Worm (Caenorhabditis elegans) whole organism, L1 larva: ENCODE results near the gene F22F4.9.

Source experiments
- C16A3.4 ChIP-seq: fragments of 150-350 bp; optimal IDR thresholded peaks from 2 replicates; lab custom pipeline; 2014; ENCODE audit warnings: missing biosample characterization, missing genetic modification characterization
- C34B4.2 ChIP-seq: sonication (generic microtip); optimal IDR thresholded peaks from 2 replicates; lab custom pipeline; 2017; ENCODE audit warnings: mild to moderate bottlenecking, missing genetic modification characterization, missing compliant biosample characterization
- alr-1 ChIP-seq: fragments of 200-800 bp; sonication (Bioruptor generic); optimal IDR thresholded peaks from 2 replicates; lab custom pipeline; 2018; ENCODE audit warnings: borderline replicate concordance, mild to moderate bottlenecking, missing genetic modification characterization, missing compliant biosample characterization
- aly-2 ChIP-seq: fragments of 150-350 bp; optimal IDR thresholded peaks from 2 replicates; lab custom pipeline; 2014; ENCODE audit warnings: missing biosample characterization, missing genetic modification characterization
- blmp-1 ChIP-seq: fragments of 150-350 bp; optimal IDR thresholded peaks from 2 replicates; lab custom pipeline; 2014; ENCODE audit warnings: missing biosample characterization, missing genetic modification characterization
- ceh-8 ChIP-seq: fragments of 200-800 bp; sonication (Bioruptor generic); optimal IDR thresholded peaks from 2 replicates; lab custom pipeline; 2018; ENCODE audit warnings: mild to moderate bottlenecking, missing genetic modification characterization, moderate library complexity, missing compliant biosample characterization
- ces-1 ChIP-seq: fragments of 150-350 bp; optimal IDR thresholded peaks from 2 replicates; lab custom pipeline; 2014; ENCODE audit warnings: missing biosample characterization, missing genetic modification reagents, missing genetic modification characterization
- efl-1 ChIP-seq, 4 experiments: fragments of 150-350 bp; optimal IDR thresholded peaks in 3 of 4; peaks in 1 of 4; 1 replicate in 1 of 4; 2 replicates in 3 of 4; lab custom pipeline; 2014; ENCODE audit warnings: missing biosample characterization in 2 of 4, missing genetic modification characterization in 2 of 4, missing genetic modification reagents in 2 of 4
- egl-13 ChIP-seq: sonication (generic microtip); optimal IDR thresholded peaks from 2 replicates; lab custom pipeline; 2016; ENCODE audit warnings: missing genotype, missing genetic modification reagents, missing genetic modification characterization, missing compliant biosample characterization
- egl-27 ChIP-seq, 2 experiments: fragments of 150-350 bp in 1 of 2; sonication (generic microtip); optimal IDR thresholded peaks; 3 replicates each; lab custom pipeline; 2017 to 2018; ENCODE audit warnings: missing biosample characterization in 2 of 2, missing genetic modification characterization in 2 of 2, missing genetic modification reagents in 2 of 2
- elt-2 ChIP-seq: sonication (generic microtip); optimal IDR thresholded peaks from 2 replicates; lab custom pipeline; 2016; ENCODE audit warnings: missing genetic modification characterization, mild to moderate bottlenecking, inconsistent platforms, missing compliant biosample characterization, missing genetic modification reagents
- ets-5 ChIP-seq: fragments of 200-800 bp; sonication (Bioruptor generic); IDR thresholded peaks from 2 replicates; pipeline ENCODE4 v1.3.6; 2022; ENCODE audit warnings: missing genetic modification characterization, missing compliant biosample characterization
- fkh-8 ChIP-seq: sonication (generic microtip); optimal IDR thresholded peaks from 2 replicates; lab custom pipeline; 2016; ENCODE audit warnings: mild to moderate bottlenecking, missing genetic modification characterization, missing compliant biosample characterization
- grh-1 ChIP-seq: fragments of 200-800 bp; sonication (Bioruptor generic); IDR thresholded peaks from 2 replicates; pipeline ENCODE4 v1.3.6; 2022; ENCODE audit warnings: missing genetic modification reagents, missing genetic modification characterization, missing compliant biosample characterization
- hlh-4 ChIP-seq: sonication (generic microtip); optimal IDR thresholded peaks from 2 replicates; lab custom pipeline; 2016; ENCODE audit warnings: mild to moderate bottlenecking, missing genetic modification characterization, missing compliant biosample characterization
- jun-1 ChIP-seq: fragments of 150-350 bp; optimal IDR thresholded peaks from 2 replicates; lab custom pipeline; 2014; ENCODE audit warnings: missing biosample characterization, missing genetic modification reagents, missing genetic modification characterization
- lin-14 ChIP-seq: fragments of 200-800 bp; sonication (Bioruptor generic); optimal IDR thresholded peaks from 2 replicates; lab custom pipeline; 2018; ENCODE audit warnings: mild to moderate bottlenecking, missing genetic modification characterization, moderate library complexity, missing compliant biosample characterization
- lin-35 ChIP-seq, 2 experiments: fragments of 150-350 bp; optimal IDR thresholded peaks; 2 replicates each; lab custom pipeline; 2014; ENCODE audit warnings: missing biosample characterization in 2 of 2, missing genetic modification characterization in 2 of 2, missing genetic modification reagents in 2 of 2
- lin-39 ChIP-seq: fragments of 150-350 bp; optimal IDR thresholded peaks from 2 replicates; lab custom pipeline; 2014; ENCODE audit warnings: missing biosample characterization, missing genetic modification reagents, missing genetic modification characterization
- lir-3 ChIP-seq: sonication (generic microtip); optimal IDR thresholded peaks from 2 replicates; lab custom pipeline; 2016; ENCODE audit warnings: mild to moderate bottlenecking, missing genetic modification characterization, moderate library complexity, missing compliant biosample characterization; ENCODE audit not compliant: poor library complexity
- mef-2 ChIP-seq: fragments of 150-350 bp; optimal IDR thresholded peaks from 2 replicates; lab custom pipeline; 2014; ENCODE audit warnings: missing biosample characterization, missing genetic modification characterization
- mep-1 ChIP-seq: fragments of 150-350 bp; optimal IDR thresholded peaks from 2 replicates; lab custom pipeline; 2014; ENCODE audit warnings: missing biosample characterization, missing genetic modification characterization
- nhr-11 ChIP-seq: fragments of 150-350 bp; optimal IDR thresholded peaks from 2 replicates; lab custom pipeline; 2014; ENCODE audit warnings: missing biosample characterization, missing genetic modification characterization
- nhr-12 ChIP-seq: sonication (generic microtip); optimal IDR thresholded peaks from 2 replicates; lab custom pipeline; 2017; ENCODE audit warnings: missing biosample characterization, missing genetic modification characterization
- nhr-19 ChIP-seq: fragments of 200-800 bp; sonication (Bioruptor generic); conservative IDR thresholded peaks from 2 replicates; pipeline ENCODE4 v1.3.6; 2022; ENCODE audit warnings: missing genetic modification characterization, missing compliant biosample characterization
- nhr-237 ChIP-seq: fragments of 150-350 bp; optimal IDR thresholded peaks from 2 replicates; lab custom pipeline; 2014; ENCODE audit warnings: missing biosample characterization, missing genetic modification characterization
- nhr-76 ChIP-seq: sonication (generic microtip); optimal IDR thresholded peaks from 2 replicates; lab custom pipeline; 2017; ENCODE audit warnings: missing biosample characterization, missing genetic modification characterization
- nhr-77 ChIP-seq: fragments of 150-350 bp; optimal IDR thresholded peaks from 2 replicates; lab custom pipeline; 2014; ENCODE audit warnings: missing biosample characterization, missing genetic modification characterization
- nhr-85 ChIP-seq: sonication (generic microtip); peaks from one replicate; lab custom pipeline; 2016; ENCODE audit warnings: missing genetic modification characterization, inconsistent platforms, missing compliant biosample characterization
- pag-3 ChIP-seq: sonication (generic microtip); optimal IDR thresholded peaks from 2 replicates; lab custom pipeline; 2017; ENCODE audit warnings: missing genetic modification characterization, mild to moderate bottlenecking, missing compliant biosample characterization, antibody characterized with exemption, borderline replicate concordance; ENCODE audit not compliant: insufficient read depth
- pqm-1 ChIP-seq: sonication (generic microtip); optimal IDR thresholded peaks from 3 replicates; lab custom pipeline; 2017; ENCODE audit warnings: missing biosample characterization, missing genetic modification characterization
- rnt-1 ChIP-seq: sonication (generic microtip); optimal IDR thresholded peaks from 2 replicates; lab custom pipeline; 2016; ENCODE audit warnings: mild to moderate bottlenecking, missing genetic modification characterization, moderate library complexity, missing compliant biosample characterization
- skn-1 ChIP-seq: fragments of 150-350 bp; optimal IDR thresholded peaks from 2 replicates; lab custom pipeline; 2014; ENCODE audit warnings: missing biosample characterization, missing genetic modification characterization
- snu-23 ChIP-seq: sonication (generic microtip); optimal IDR thresholded peaks from 2 replicates; lab custom pipeline; 2016; ENCODE audit warnings: missing genetic modification characterization, missing compliant biosample characterization
- sox-4 ChIP-seq: sonication (generic microtip); optimal IDR thresholded peaks from 2 replicates; lab custom pipeline; 2016; ENCODE audit warnings: missing genetic modification characterization, missing compliant biosample characterization
- unc-30 ChIP-seq: sonication (generic microtip); optimal IDR thresholded peaks from 2 replicates; lab custom pipeline; 2017; ENCODE audit warnings: missing biosample characterization, missing genetic modification characterization
- ztf-11 ChIP-seq, 2 experiments: sonication (generic microtip); optimal IDR thresholded peaks; 2 replicates each; lab custom pipeline; 2016 to 2017; ENCODE audit warnings: missing genetic modification characterization in 2 of 2, missing biosample characterization in 1 of 2, missing compliant biosample characterization in 1 of 2
- ztf-4 ChIP-seq: fragments of 150-350 bp; optimal IDR thresholded peaks from 2 replicates; lab custom pipeline; 2014; ENCODE audit warnings: missing biosample characterization, missing genetic modification characterization

Gene F22F4.9

DNA sequence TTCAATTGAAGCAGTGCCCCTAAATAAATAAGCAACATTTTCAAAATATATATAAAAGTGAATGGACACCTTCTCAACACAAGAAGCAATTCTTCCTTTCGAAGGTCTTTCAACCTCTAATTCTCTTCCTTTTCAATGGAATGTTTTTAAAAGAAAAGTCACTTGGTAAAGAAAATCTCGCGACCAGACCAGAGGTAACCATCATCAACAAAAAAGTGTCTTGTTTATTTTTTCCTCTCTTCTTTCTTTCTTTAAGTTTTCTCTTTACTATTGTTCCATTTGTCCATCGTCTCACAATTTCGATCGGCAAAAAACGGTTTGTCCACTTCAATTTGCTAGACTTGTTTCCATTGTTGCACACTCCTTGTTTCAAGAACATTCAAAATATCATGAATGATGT is 15.8 kb upstream of the F22F4.9 start, which contains the start of gene C09B8.8:
Gene C09B8.8, plus strand, starts transcription at position 397 of the 400 bp plus-strand sequence.
- TF ChIP-seq nhr-85 (tag; lab: Kevin White, UChicago), result peak; percentile 59
- TF ChIP-seq jun-1 (tag; lab: Kevin White, UChicago), result no peak
- peak; percentile 46 for TF ChIP-seq lin-14 (GFP tag; lab: Kevin White, UChicago)
- TF ChIP-seq blmp-1, result peak; percentile 12
- no peak for TF ChIP-seq lin-39 (tag; lab: Kevin White, UChicago)

DNA sequence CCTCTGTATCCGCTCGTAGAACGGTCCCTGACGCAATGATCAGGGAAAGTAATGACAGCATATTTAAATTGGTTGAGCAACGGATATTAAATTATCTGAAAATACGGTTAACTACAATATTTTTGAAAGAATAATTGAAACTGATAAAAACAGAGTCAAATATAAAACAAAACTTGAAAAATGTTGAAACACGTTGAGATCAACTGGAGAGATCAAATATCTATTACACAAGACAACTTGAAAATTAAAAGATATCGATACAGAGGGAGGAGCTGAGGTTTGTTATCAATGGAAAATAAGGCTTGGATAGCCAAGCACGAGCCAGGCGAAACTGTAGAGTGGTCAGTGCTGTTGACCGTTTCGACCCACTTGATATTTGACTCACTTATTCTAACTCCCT is 11.3 kb upstream of the F22F4.9 start, which contains the start of gene C09B8.3:
Gene C09B8.3, minus strand, starts transcription at position 101 of the 400 bp plus-strand sequence.
- TF ChIP-seq ets-5, result no peak
- no peak for TF ChIP-seq skn-1

DNA sequence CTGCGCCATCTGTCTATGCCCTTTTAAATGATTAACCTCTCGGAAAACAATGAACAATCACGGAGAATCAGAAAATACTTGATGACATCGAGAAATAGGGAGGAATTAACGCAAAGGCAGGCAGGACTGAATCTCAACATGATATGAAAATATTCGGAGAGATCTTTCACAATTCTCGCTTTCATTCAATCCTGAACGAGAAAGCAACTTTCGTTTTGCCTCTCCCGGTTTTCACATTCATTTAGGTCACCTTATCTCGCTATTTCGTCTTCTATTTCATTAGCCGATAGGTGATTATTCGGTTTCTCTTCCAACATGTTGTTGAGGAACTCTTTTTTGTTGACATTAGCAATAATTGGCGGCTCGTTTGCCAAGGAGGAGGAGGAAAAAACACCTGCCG is 5.0 kb upstream of the F22F4.9 start:
- peak; percentile 98 for TF ChIP-seq blmp-1
- TF ChIP-seq sox-4 (tag; lab: Kevin White, UChicago), result no peak
- TF ChIP-seq, all 84 proteins: peak for 1

DNA sequence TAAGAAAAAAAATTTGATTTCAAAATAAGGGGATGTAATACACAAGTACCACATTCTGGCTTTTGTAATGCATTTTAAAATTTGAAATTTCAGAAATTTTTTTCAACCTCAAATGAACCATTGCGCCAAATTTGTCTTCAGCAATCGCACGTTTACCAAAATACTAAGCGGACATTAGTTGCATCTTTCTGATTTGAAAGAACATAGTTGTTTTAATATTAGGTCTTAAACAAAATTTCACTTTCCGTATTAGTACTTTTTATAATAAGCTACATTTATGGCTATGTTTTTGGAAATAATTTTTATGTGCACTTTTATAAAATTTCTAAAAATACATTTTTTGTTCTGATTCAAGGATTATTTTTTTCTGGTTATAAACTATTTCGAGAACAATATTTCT is 4.5 kb upstream of the F22F4.9 start, which contains the start of gene sups-1:
Gene sups-1, plus strand, starts transcription at position 301 of the 400 bp plus-strand sequence.
- TF ChIP-seq ztf-4, result no peak
- no peak for TF ChIP-seq nhr-85 (tag; lab: Kevin White, UChicago)
- no peak for TF ChIP-seq efl-1 (optimal IDR thresholded peaks at IDR 0.05; lab: Kevin White, UChicago)
- TF ChIP-seq efl-1 (GFP tag; optimal IDR thresholded peaks at IDR 0.05 in 1 of 2; lab: Kevin White, UChicago), result peak in 1 of 2 experiments; percentile 42
- TF ChIP-seq alr-1 (tag; lab: Kevin White, UChicago), result no peak
- TF ChIP-seq sox-4 (tag; lab: Kevin White, UChicago), result no peak
- TF ChIP-seq nhr-76 (tag; lab: Kevin White, UChicago), result no peak
- no peak for TF ChIP-seq elt-2 (tag; lab: Kevin White, UChicago)
- TF ChIP-seq, all 84 proteins: peak for 1

DNA sequence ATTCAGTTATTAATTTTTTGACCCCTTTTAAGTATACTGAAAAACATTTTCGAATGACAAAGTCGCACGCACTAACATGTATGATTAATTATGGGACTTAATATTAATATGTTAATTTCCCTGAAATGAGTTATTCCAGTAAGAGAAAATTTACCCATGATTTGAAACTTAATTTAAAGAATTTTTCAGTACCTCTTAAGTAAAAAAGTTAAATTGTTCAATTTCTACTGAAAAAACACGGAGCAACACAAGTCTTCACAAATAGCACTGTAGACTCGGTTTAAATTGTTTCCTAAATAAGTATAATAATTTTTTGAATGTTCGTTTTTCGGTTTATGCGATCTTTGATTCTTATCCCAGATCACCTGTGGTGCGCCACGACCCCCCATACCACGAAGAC is 3.2 kb upstream of the F22F4.9 start:
- TF ChIP-seq mef-2 (tag; lab: Kevin White, UChicago), result no peak
- TF ChIP-seq alr-1 (tag; lab: Kevin White, UChicago), result no peak
- no peak for TF ChIP-seq elt-2 (tag; lab: Kevin White, UChicago)
- TF ChIP-seq egl-27 (tag; optimal IDR thresholded peaks at IDR 0.05; lab: Kevin White, UChicago), result no peak
- no peak for TF ChIP-seq grh-1 (GFP tag; lab: Robert Waterston, UW)
- TF ChIP-seq lir-3 (tag; lab: Kevin White, UChicago), result no peak
- no peak for TF ChIP-seq pag-3 (tag; lab: Kevin White, UChicago)
- no peak for TF ChIP-seq ceh-8
- no peak for TF ChIP-seq ztf-11 (tag; optimal IDR thresholded peaks at IDR 0.05; lab: Kevin White, UChicago)
- no peak for TF ChIP-seq egl-13 (tag; lab: Kevin White, UChicago)
- no peak for TF ChIP-seq nhr-76 (tag; lab: Kevin White, UChicago)
- no peak for TF ChIP-seq hlh-4

DNA sequence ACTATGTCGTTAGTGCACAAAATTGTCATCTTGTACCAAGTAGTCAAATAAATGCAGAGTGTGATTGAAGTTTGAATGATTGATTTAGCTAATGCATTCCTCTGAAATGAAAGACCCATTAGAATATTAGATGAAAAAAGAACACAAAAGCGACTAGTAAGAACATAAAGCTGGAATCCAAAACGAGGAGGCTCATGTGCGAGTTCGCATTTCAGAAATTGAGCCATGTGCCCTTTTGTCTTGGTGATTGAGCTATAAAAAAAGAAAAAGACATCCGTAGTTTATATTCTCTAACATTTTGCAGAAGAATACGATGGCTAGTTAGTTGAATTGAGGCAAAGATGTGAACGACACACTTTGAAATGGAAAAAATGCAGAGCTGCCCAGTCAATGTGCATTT is 2.1 kb upstream of the F22F4.9 start, which contains the start of gene F22F4.4:
Gene F22F4.4, minus strand, starts transcription at position 101 of the 400 bp plus-strand sequence.
- TF ChIP-seq unc-30 (tag; lab: Kevin White, UChicago), result no peak
- no peak for TF ChIP-seq C34B4.2 (tag; lab: Kevin White, UChicago)

DNA sequence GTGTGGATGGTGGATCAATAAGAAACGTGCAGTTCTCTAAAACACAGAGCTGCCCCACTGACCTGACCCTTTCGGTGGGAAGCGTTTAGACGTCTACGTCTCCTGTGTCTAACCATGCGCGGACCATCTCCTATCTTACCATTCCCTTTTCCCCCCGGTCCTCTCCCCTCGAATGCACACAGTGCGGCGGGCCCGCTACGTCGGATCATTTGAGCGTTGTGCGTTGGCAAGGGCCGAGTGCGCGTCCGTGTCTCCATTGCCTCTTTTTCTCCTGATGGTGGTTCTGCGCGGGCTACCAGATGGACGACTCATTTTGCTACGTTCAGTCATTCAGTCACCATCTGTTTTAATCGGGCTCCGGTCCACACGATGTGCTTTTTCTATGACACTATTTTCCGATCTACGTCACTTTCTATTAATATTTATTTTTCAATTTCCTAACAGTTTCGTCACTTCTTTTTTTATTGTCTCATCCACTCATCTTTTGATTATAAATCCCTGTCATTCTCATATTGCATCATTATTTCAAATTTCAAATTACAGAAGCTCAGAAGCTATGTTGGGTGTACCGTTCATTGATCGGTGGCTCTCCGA is 3.6 kb downstream of the F22F4.9 start, which contains the start of gene inx-3:
Gene inx-3, plus strand, starts transcription at position 544 of the 594 bp plus-strand sequence.
- TF ChIP-seq nhr-12, result no peak
- no peak for TF ChIP-seq pqm-1 (tag; lab: Kevin White, UChicago)
- no peak for TF ChIP-seq rnt-1
- no peak for TF ChIP-seq ces-1 (GFP tag; lab: Kevin White, UChicago)
- no peak for TF ChIP-seq ets-5
- TF ChIP-seq fkh-8 (tag; lab: Kevin White, UChicago), result no peak
- no peak for TF ChIP-seq nhr-237 (tag; lab: Kevin White, UChicago)
- TF ChIP-seq aly-2 (tag; lab: Kevin White, UChicago), result no peak
- TF ChIP-seq mep-1 (tag; lab: Kevin White, UChicago), result no peak
- TF ChIP-seq nhr-77 (tag; lab: Kevin White, UChicago), result no peak
- TF ChIP-seq lir-3 (tag; lab: Kevin White, UChicago), result no peak
- no peak for TF ChIP-seq snu-23 (GFP tag; lab: Kevin White, UChicago)
- no peak for TF ChIP-seq lin-35 (GFP tag; optimal IDR thresholded peaks at IDR 0.05; lab: Kevin White, UChicago)
- TF ChIP-seq efl-1 (optimal IDR thresholded peaks at IDR 0.05; lab: Kevin White, UChicago), result no peak
- TF ChIP-seq efl-1 (GFP tag; optimal IDR thresholded peaks at IDR 0.05 in 1 of 2; lab: Kevin White, UChicago), result no peak
- no peak for TF ChIP-seq nhr-19 (GFP tag; lab: Robert Waterston, UW)
- TF ChIP-seq lin-39 (tag; lab: Kevin White, UChicago), result no peak
- no peak for TF ChIP-seq nhr-11 (tag; lab: Kevin White, UChicago)
- TF ChIP-seq alr-1 (tag; lab: Kevin White, UChicago), result no peak
- TF ChIP-seq lin-14 (GFP tag; lab: Kevin White, UChicago), result no peak
- no peak for TF ChIP-seq C16A3.4 (tag; lab: Kevin White, UChicago)
